Worm (Caenorhabditis elegans) whole organism, L1 larva: Measurements from ENCODE around the gene T25E4.2.

Source experiments
- nhr-77 ChIP-seq: fragments of 150-350 bp; optimal IDR thresholded peaks from 2 replicates; lab custom pipeline; 2014; ENCODE audit warnings: missing biosample characterization, missing genetic modification characterization
- snpc-4 ChIP-seq: fragments of 150-350 bp; optimal IDR thresholded peaks from 2 replicates; lab custom pipeline; 2014; ENCODE audit warnings: missing biosample characterization, missing genetic modification characterization

- TF ChIP-seq snpc-4 (tag; lab: Kevin White, UChicago) (no peak), nhr-77 (tag; lab: Kevin White, UChicago) (no peak)
Measured at ce11 chrII:5603194-5603593, 21.0 kb upstream of the T25E4.2 start, which contains the start of gene C17G10.6.
